Fruit fly (Drosophila melanogaster) S2 (cell line): ENCODE data around the gene SPARC.

ENCODE experiments used
- CG8478 ChIP-seq: fragments of >200 bp; optimal IDR thresholded peaks from 2 replicates; lab custom pipeline; 2018
- CTCF ChIP-seq, 2 experiments: fragments of >200 bp; optimal IDR thresholded peaks; 2 replicates each; lab custom pipeline; 2018

Gene SPARC

dm6 chr3R:26886283-26886689, 14.5 kb upstream of the SPARC start:
- TF ChIP-seq CG8478 (lab: Kevin White, UChicago) = no peak

dm6 chr3R:26885192-26885591, 13.4 kb upstream of the SPARC start:
- TF ChIP-seq CTCF (optimal IDR thresholded peaks at IDR 0.05; lab: Kevin White, UChicago) = no peak
- TF ChIP-seq CG8478 (lab: Kevin White, UChicago) = no peak

- TF ChIP-seq CTCF (optimal IDR thresholded peaks at IDR 0.05; lab: Kevin White, UChicago) (no peak), CG8478 (lab: Kevin White, UChicago) (no peak)
Observed at dm6 chr3R:26883015-26883292, 11.2 kb upstream of the SPARC start.

dm6 chr3R:26882230-26883014, 10.6 kb upstream of the SPARC start:
- no peak for TF ChIP-seq CG8478 (lab: Kevin White, UChicago)
- no peak for TF ChIP-seq CTCF (optimal IDR thresholded peaks at IDR 0.05; lab: Kevin White, UChicago)

- peak; percentile 80 to 86 for TF ChIP-seq CTCF (optimal IDR thresholded peaks at IDR 0.05; lab: Kevin White, UChicago)
- no peak for TF ChIP-seq CG8478 (lab: Kevin White, UChicago)
Observed at dm6 chr3R:26881121-26881895, 9.5 kb upstream of the SPARC start, which contains the start of the genes ro and T48. Gene ro, minus strand, starts transcription at chr3R:26881171. Gene T48, plus strand, starts transcription at chr3R:26881734.

- TF ChIP-seq CG8478 (lab: Kevin White, UChicago) (no peak), CTCF (optimal IDR thresholded peaks at IDR 0.05; lab: Kevin White, UChicago) (no peak)
Observed at dm6 chr3R:26876851-26877250, 5.1 kb upstream of the SPARC start.

dm6 chr3R:26876432-26876831, 4.6 kb upstream of the SPARC start, which contains the start of gene CG5500:
Gene CG5500, plus strand, starts transcription at chr3R:26876630.
- TF ChIP-seq CTCF (optimal IDR thresholded peaks at IDR 0.05; lab: Kevin White, UChicago) = no peak
- no peak for TF ChIP-seq CG8478 (lab: Kevin White, UChicago)

- TF ChIP-seq CG8478 (lab: Kevin White, UChicago) = no peak
- TF ChIP-seq CTCF (optimal IDR thresholded peaks at IDR 0.05; lab: Kevin White, UChicago) = no peak
Observed at dm6 chr3R:26875544-26876027, 3.8 kb upstream of the SPARC start, which contains the start of gene Rb97D. Gene Rb97D, minus strand, starts transcription at chr3R:26875742.

dm6 chr3R:26871061-26871460, 734 bp downstream of the SPARC start:
- no peak for TF ChIP-seq CTCF (optimal IDR thresholded peaks at IDR 0.05; lab: Kevin White, UChicago)
- no peak for TF ChIP-seq CG8478 (lab: Kevin White, UChicago)

dm6 chr3R:26870494-26870893, 1.3 kb downstream of the SPARC start:
- TF ChIP-seq CTCF (optimal IDR thresholded peaks at IDR 0.05; lab: Kevin White, UChicago) (no peak), CG8478 (lab: Kevin White, UChicago) (no peak)

- TF ChIP-seq CTCF (optimal IDR thresholded peaks at IDR 0.05; lab: Kevin White, UChicago) = no peak
- TF ChIP-seq CG8478 (lab: Kevin White, UChicago) = no peak
Observed at dm6 chr3R:26869431-26869830, 2.4 kb downstream of the SPARC start.

- TF ChIP-seq CTCF (optimal IDR thresholded peaks at IDR 0.05; lab: Kevin White, UChicago) = no peak
- no peak for TF ChIP-seq CG8478 (lab: Kevin White, UChicago)
Observed at dm6 chr3R:26867457-26868044, 4.2 kb downstream of the SPARC start.

dm6 chr3R:26866577-26867456, 5.0 kb downstream of the SPARC start, which contains the start of the genes ball and His2Av:
Gene ball, minus strand, starts transcription at chr3R:26866807.
Gene His2Av, plus strand, starts transcription at chr3R:26866929.
- TF ChIP-seq CG8478 (lab: Kevin White, UChicago) = no peak
- TF ChIP-seq CTCF (optimal IDR thresholded peaks at IDR 0.05; lab: Kevin White, UChicago) = peak; percentile 97 to 99
